Fruit fly (Drosophila melanogaster) S2 (cell line): ENCODE measurements around the gene tub.
A peak's percentile ranks its signal among the peaks of the same experiment; 100 is the strongest.

Source experiments
- CG8478 ChIP-seq: fragments of >200 bp; optimal IDR thresholded peaks from 2 replicates; lab custom pipeline; 2018
- CTCF ChIP-seq, 2 experiments: fragments of >200 bp; optimal IDR thresholded peaks; 2 replicates each; lab custom pipeline; 2018

tub gene

dm6 chr3R:4387490-4387889 is at the start of gene tub:
TSS of gene tub (plus strand) at chr3R:4387742.
- TF ChIP-seq CG8478 (lab: Kevin White, UChicago) (no peak), CTCF (optimal IDR thresholded peaks at IDR 0.05; lab: Kevin White, UChicago) (peak; percentile 62 to 65)

- TF ChIP-seq CTCF (optimal IDR thresholded peaks at IDR 0.05; lab: Kevin White, UChicago): no peak
- no peak for TF ChIP-seq CG8478 (lab: Kevin White, UChicago)
These were observed 47.4 kb upstream of the tub start for dm6 chr3R:4340174-4340573.

- TF ChIP-seq CTCF (optimal IDR thresholded peaks at IDR 0.05; lab: Kevin White, UChicago): no peak
- no peak for TF ChIP-seq CG8478 (lab: Kevin White, UChicago)
These were observed 46.4 kb upstream of the tub start for dm6 chr3R:4341177-4341576.

dm6 chr3R:4346636-4347035 is 40.9 kb upstream of the tub start, which contains the start of gene hkb:
TSS of gene hkb (minus strand) at chr3R:4346646.
- TF ChIP-seq CTCF (optimal IDR thresholded peaks at IDR 0.05; lab: Kevin White, UChicago) (no peak), CG8478 (lab: Kevin White, UChicago) (no peak)

dm6 chr3R:4348197-4348814 is 39.2 kb upstream of the tub start:
- TF ChIP-seq CG8478 (lab: Kevin White, UChicago) (no peak), CTCF (optimal IDR thresholded peaks at IDR 0.05; lab: Kevin White, UChicago) (no peak)

- no peak for TF ChIP-seq CG8478 (lab: Kevin White, UChicago)
- TF ChIP-seq CTCF (optimal IDR thresholded peaks at IDR 0.05; lab: Kevin White, UChicago): no peak
These were observed 37.3 kb upstream of the tub start for dm6 chr3R:4350199-4350598.

- TF ChIP-seq CG8478 (lab: Kevin White, UChicago): no peak
- TF ChIP-seq CTCF (optimal IDR thresholded peaks at IDR 0.05; lab: Kevin White, UChicago): no peak
These were observed 34.0 kb upstream of the tub start for dm6 chr3R:4353569-4353968.

dm6 chr3R:4359625-4360024 is 27.9 kb upstream of the tub start, which contains the start of gene CG1090:
TSS of gene CG1090 (plus strand) at chr3R:4359883.
- no peak for TF ChIP-seq CG8478 (lab: Kevin White, UChicago)
- TF ChIP-seq CTCF (optimal IDR thresholded peaks at IDR 0.05; lab: Kevin White, UChicago): peak in 1 of 2 experiments; percentile 24

- TF ChIP-seq CTCF (optimal IDR thresholded peaks at IDR 0.05; lab: Kevin White, UChicago) (no peak), CG8478 (lab: Kevin White, UChicago) (no peak)
These were observed 26.9 kb upstream of the tub start for dm6 chr3R:4360668-4361110.

dm6 chr3R:4362010-4362409 is 25.5 kb upstream of the tub start:
- TF ChIP-seq CTCF (optimal IDR thresholded peaks at IDR 0.05; lab: Kevin White, UChicago) (no peak), CG8478 (lab: Kevin White, UChicago) (no peak)

dm6 chr3R:4378363-4379354 is 8.9 kb upstream of the tub start, which contains the start of gene Sfxn1-3:
TSS of gene Sfxn1-3 (plus strand) at chr3R:4378600.
- no peak for TF ChIP-seq CTCF (optimal IDR thresholded peaks at IDR 0.05; lab: Kevin White, UChicago)
- no peak for TF ChIP-seq CG8478 (lab: Kevin White, UChicago)

dm6 chr3R:4381079-4381919 is 6.2 kb upstream of the tub start, which contains the start of gene Cont:
TSS of gene Cont (plus strand) at chr3R:4381306.
- TF ChIP-seq CTCF (optimal IDR thresholded peaks at IDR 0.05; lab: Kevin White, UChicago): no peak
- TF ChIP-seq CG8478 (lab: Kevin White, UChicago): no peak

dm6 chr3R:4382165-4382564 is 5.4 kb upstream of the tub start:
- TF ChIP-seq CG8478 (lab: Kevin White, UChicago) (no peak), CTCF (optimal IDR thresholded peaks at IDR 0.05; lab: Kevin White, UChicago) (no peak)

dm6 chr3R:4390133-4390532 is 2.6 kb downstream of the tub start, which contains the start of gene CG14646:
TSS of gene CG14646 (plus strand) at chr3R:4390366.
- TF ChIP-seq CG8478 (lab: Kevin White, UChicago) (no peak), CTCF (optimal IDR thresholded peaks at IDR 0.05; lab: Kevin White, UChicago) (no peak)
